Worm (Caenorhabditis elegans) whole organism, L1 larva: ENCODE results near the gene srh-276.

Experiments used
- aha-1 ChIP-seq: fragments of 150-350 bp; optimal IDR thresholded peaks from 2 replicates; lab custom pipeline; 2014; ENCODE audit warnings: missing biosample characterization, missing genetic modification characterization
- blmp-1 ChIP-seq: fragments of 150-350 bp; optimal IDR thresholded peaks from 2 replicates; lab custom pipeline; 2014; ENCODE audit warnings: missing biosample characterization, missing genetic modification characterization
- efl-1 ChIP-seq, 4 experiments: fragments of 150-350 bp; optimal IDR thresholded peaks in 3 of 4; peaks in 1 of 4; 1 replicate in 1 of 4; 2 replicates in 3 of 4; lab custom pipeline; 2014; ENCODE audit warnings: missing biosample characterization in 2 of 4, missing genetic modification characterization in 2 of 4, missing genetic modification reagents in 2 of 4
- efl-3 ChIP-seq: fragments of 200-800 bp; sonication (Bioruptor generic); optimal IDR thresholded peaks from 2 replicates; lab custom pipeline; 2018; ENCODE audit warnings: mild to moderate bottlenecking, missing genetic modification characterization, missing compliant biosample characterization
- egl-13 ChIP-seq: sonication (generic microtip); optimal IDR thresholded peaks from 2 replicates; lab custom pipeline; 2016; ENCODE audit warnings: missing genotype, missing genetic modification reagents, missing genetic modification characterization, missing compliant biosample characterization
- fkh-10 ChIP-seq: sonication (generic microtip); optimal IDR thresholded peaks from 2 replicates; lab custom pipeline; 2017; ENCODE audit warnings: missing biosample characterization, missing genetic modification reagents, missing genetic modification characterization
- lin-35 ChIP-seq, 2 experiments: fragments of 150-350 bp; optimal IDR thresholded peaks; 2 replicates each; lab custom pipeline; 2014; ENCODE audit warnings: missing biosample characterization in 2 of 2, missing genetic modification characterization in 2 of 2, missing genetic modification reagents in 2 of 2
- mef-2 ChIP-seq: fragments of 150-350 bp; optimal IDR thresholded peaks from 2 replicates; lab custom pipeline; 2014; ENCODE audit warnings: missing biosample characterization, missing genetic modification characterization
- nhr-71 ChIP-seq: sonication (generic microtip); optimal IDR thresholded peaks from 2 replicates; lab custom pipeline; 2016; ENCODE audit warnings: mild to moderate bottlenecking, missing genetic modification characterization, moderate library complexity, missing compliant biosample characterization
- snu-23 ChIP-seq: sonication (generic microtip); optimal IDR thresholded peaks from 2 replicates; lab custom pipeline; 2016; ENCODE audit warnings: missing genetic modification characterization, missing compliant biosample characterization
- unc-130 ChIP-seq: fragments of 150-350 bp; optimal IDR thresholded peaks from 2 replicates; lab custom pipeline; 2017; ENCODE audit warnings: missing biosample characterization, missing genetic modification characterization, inconsistent platforms

srh-276 gene

DNA sequence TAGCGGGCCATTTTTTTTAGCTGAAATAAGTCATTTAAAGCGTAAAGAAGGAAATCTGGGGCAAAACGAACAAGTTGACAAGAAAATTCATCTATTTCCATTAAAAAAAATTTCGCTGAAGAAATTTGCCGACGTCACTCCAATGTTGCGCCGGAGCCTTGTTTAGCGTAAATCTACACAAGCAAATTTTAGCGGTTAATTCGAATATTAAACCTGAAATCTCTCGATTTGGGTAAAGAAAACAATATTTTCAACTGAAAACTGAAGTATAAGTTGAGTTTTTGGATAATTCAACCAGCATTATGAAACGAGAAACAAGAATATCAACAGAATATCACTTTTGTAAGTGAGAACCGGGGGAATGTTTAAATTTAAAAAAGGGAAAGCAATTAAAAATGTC is 49.2 kb downstream of the srh-276 start, which contains the start of gene F28F8.9 (continued):
- TF ChIP-seq lin-35 (GFP tag; optimal IDR thresholded peaks at IDR 0.05; lab: Kevin White, UChicago) = peak; percentile 95 to 98
- peak; percentile 53 for TF ChIP-seq blmp-1
- TF ChIP-seq nhr-71 = peak; percentile 63
- TF ChIP-seq snu-23 (GFP tag; lab: Kevin White, UChicago) = peak; percentile 56
- no peak for TF ChIP-seq aha-1 (tag; lab: Kevin White, UChicago)
- peak; percentile 44 to 94 for TF ChIP-seq efl-1 (optimal IDR thresholded peaks at IDR 0.05; lab: Kevin White, UChicago)
- TF ChIP-seq efl-1 (GFP tag; optimal IDR thresholded peaks at IDR 0.05 in 1 of 2; lab: Kevin White, UChicago) = peak; percentile 93 to 99
- TF ChIP-seq efl-3 (GFP tag; lab: Kevin White, UChicago) = no peak
- TF ChIP-seq egl-13 (tag; lab: Kevin White, UChicago) = no peak
- no peak for TF ChIP-seq mef-2 (tag; lab: Kevin White, UChicago)
- TF ChIP-seq unc-130 (tag; lab: Kevin White, UChicago) = peak; percentile 46
- no peak for TF ChIP-seq fkh-10 (GFP tag; lab: Kevin White, UChicago)
